Worm (Caenorhabditis elegans): Measurements from ENCODE around the gene F44E5.17.
A peak's percentile ranks its signal among the peaks of the same experiment; 100 is the strongest.

F44E5.17 gene

DNA sequence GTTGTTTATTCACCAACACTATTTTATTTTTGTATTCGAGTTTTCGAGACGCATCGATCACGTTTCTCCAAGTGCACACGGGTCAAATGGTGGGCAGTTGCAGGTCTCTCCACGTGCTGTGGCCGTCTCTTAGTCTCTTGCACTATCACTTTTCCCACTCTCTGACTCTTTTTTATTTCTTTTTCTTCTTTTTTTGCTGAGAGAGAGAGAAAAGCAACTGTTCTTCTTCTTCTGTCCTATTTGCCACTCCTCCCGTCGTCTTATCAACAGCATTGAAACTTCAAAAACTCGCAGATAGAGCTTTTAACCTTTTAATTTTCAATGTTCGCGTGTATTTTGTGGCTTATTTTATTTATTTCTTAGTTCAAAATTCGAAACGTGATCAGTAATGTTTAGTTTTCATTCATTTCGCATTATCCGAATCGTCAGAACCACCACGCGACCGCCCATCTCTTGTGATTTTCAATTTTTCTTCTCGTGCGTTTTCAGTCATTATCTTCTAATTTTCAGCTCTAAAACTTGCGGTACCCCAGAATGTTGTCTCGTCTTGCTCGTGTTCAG lies 19.8 kb downstream of the F44E5.17 start, which contains the start of gene alh-8:
TSS of gene alh-8 (plus strand) at position 511 of the 561 bp plus-strand sequence.
- no peak for TF ChIP-seq flt-1 (GFP tag; IDR thresholded peaks at IDR 0.05)
- TF ChIP-seq ztf-23 (GFP tag; IDR thresholded peaks at IDR 0.05): no peak
- no peak for TF ChIP-seq med-1 (GFP tag; optimal IDR thresholded peaks at IDR 0.05; ENCODE audit: insufficient read depth)
- no peak for TF ChIP-seq tab-1 (GFP tag; IDR thresholded peaks at IDR 0.05)
- no peak for TF ChIP-seq ref-1 (GFP tag; conservative IDR thresholded peaks at IDR 0.05)
- no peak for TF ChIP-seq klf-2 (GFP tag; conservative IDR thresholded peaks at IDR 0.05)
- TF ChIP-seq T22C8.4 (GFP tag; IDR thresholded peaks at IDR 0.05): no peak
- TF ChIP-seq cog-1 (tag; optimal IDR thresholded peaks at IDR 0.05): no peak
- no peak for TF ChIP-seq ztf-29 (GFP tag; IDR thresholded peaks at IDR 0.05)

DNA sequence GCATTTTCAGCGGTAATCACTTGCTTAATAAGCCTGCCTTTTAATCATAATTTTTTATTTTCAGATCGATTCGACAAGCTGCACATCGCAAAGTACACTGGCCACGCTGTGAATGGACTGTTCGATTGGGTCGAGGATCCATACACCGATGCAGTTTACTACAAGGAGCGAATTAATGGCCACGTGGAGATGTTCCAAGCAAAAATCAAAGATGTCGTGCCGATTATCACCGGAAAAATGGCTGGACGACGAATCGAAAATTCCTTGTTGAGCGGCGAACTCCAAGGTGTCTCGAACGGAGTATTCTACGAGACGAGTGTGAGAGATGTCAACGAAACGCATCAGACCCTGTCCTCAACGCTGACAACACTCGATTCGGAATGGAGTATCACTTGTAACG lies 21.0 kb downstream of the F44E5.17 start:
- no peak for TF ChIP-seq klf-2 (GFP tag; conservative IDR thresholded peaks at IDR 0.05)
- TF ChIP-seq ztf-29 (GFP tag; IDR thresholded peaks at IDR 0.05): no peak
- no peak for TF ChIP-seq med-1 (GFP tag; optimal IDR thresholded peaks at IDR 0.05; ENCODE audit: insufficient read depth)
- no peak for TF ChIP-seq ref-1 (GFP tag; conservative IDR thresholded peaks at IDR 0.05)

DNA sequence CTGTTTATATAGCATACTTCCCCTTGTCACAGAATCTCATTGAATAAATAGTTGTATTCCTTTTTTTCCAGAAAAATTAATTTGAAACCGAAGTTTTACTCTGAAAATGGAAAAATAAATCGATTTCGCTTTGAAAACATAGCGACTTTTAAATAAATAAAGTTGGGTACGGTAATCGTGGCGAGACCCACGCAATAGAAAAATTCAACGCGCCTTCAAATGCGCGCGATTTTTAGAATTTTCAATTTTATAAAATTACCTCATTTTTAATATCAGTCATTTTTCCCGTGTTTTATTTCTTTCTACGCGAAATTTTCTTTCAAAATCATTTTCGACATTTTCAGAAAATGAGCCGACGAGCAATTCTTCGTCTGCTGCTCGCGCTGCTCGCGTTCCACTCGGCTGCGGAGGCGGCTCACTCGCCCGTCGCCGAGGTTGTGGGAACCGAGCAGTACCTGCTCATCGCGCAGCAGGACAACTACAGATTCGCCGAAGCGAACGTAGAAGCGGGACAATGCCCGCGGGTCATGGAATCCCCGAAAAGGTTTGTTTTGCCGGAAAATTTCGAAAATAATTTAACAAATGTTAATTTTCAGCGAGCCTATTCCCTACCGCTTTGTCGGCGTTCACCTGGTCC lies 21.8 kb downstream of the F44E5.17 start, which contains the start of gene F13D12.5:
TSS of gene F13D12.5 (plus strand) at position 345 of the 637 bp plus-strand sequence.
- TF ChIP-seq tab-1 (GFP tag; IDR thresholded peaks at IDR 0.05): no peak
- no peak for TF ChIP-seq T22C8.4 (GFP tag; IDR thresholded peaks at IDR 0.05)

DNA sequence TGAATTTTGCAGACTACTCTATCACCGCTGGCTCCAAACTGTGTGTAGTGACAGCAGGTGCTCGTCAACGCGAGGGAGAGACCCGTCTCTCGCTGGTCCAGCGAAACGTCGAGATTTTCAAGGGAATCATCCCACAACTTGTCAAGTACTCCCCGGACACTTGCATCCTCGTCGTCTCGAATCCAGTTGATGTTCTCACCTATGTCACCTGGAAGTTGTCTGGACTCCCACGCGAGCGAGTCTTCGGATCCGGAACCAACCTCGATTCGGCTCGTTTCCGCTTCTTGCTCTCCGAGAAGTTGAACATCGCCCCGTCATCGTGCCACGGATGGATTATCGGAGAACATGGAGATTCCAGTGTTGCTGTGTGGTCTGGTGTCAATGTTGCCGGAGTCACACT lies 22.8 kb downstream of the F44E5.17 start:
- TF ChIP-seq T22C8.4 (GFP tag; IDR thresholded peaks at IDR 0.05) (no peak), cog-1 (tag; optimal IDR thresholded peaks at IDR 0.05) (no peak)

DNA sequence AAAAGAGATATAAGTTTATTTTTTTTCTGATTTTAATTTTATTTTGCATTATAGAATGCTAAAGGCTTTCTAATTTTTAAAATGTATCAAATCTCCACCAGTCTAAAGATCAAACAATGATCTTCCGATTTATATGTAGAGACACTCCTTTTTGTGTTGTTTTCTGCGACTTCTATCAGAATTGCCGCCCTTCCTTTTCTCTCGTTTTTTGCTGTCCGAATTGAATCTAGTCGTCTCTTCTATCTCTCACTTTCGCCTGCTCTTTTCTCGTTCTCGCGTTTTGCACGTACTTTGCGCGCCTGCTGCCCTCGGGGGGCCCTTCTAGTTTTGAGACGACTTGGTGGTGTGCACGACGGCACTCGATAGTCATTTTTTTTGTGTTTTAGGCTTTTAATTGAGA lies 24.0 kb downstream of the F44E5.17 start:
- TF ChIP-seq med-1 (GFP tag; optimal IDR thresholded peaks at IDR 0.05; ENCODE audit: insufficient read depth) (no peak), ztf-23 (GFP tag; IDR thresholded peaks at IDR 0.05) (no peak), ref-1 (GFP tag; conservative IDR thresholded peaks at IDR 0.05) (no peak), cog-1 (tag; optimal IDR thresholded peaks at IDR 0.05) (no peak), klf-2 (GFP tag; conservative IDR thresholded peaks at IDR 0.05) (no peak), ztf-29 (GFP tag; IDR thresholded peaks at IDR 0.05) (no peak), tab-1 (GFP tag; IDR thresholded peaks at IDR 0.05) (no peak), flt-1 (GFP tag; IDR thresholded peaks at IDR 0.05) (no peak), T22C8.4 (GFP tag; IDR thresholded peaks at IDR 0.05) (no peak)

DNA sequence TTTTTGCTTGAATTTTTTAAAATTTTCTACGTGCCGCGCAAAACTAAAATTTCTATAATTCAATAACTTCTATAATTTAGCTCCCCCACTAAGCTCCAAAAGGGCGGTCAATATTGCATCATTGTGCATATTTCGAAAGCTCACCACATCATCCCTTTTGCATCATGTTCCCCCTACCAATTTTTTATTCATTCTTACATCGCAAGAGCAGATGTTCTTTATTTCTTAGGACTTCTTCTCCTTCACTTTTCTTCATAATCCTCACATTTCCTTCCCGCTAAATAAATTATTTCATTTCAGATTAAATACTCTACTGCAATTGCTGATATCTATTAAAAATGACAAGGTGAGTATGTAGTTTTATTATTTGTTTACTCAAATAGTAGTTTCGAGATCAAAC lies 24.5 kb downstream of the F44E5.17 start, which contains the start of gene ldh-1:
TSS of gene ldh-1 (plus strand) at position 301 of the 400 bp plus-strand sequence.
- no peak for TF ChIP-seq ztf-29 (GFP tag; IDR thresholded peaks at IDR 0.05)
- TF ChIP-seq cog-1 (tag; optimal IDR thresholded peaks at IDR 0.05): no peak

DNA sequence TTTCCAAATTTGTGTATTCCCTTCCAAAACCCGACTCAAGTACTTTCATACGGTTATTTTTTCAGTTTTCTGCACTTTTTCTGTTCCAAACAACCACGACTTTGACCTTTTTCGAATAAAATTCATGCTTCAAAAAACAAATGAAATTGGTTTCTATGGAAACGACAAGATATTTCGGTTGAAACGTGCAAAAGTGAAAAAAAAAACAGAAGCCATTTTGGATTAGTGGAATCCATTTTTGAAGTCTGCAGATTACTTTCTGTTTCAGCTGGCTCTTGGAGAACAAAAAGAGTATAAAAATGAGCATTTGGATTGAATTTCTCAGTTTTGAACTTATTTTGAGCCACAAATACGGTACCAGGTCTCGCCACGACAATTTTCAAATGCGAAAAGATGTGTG lies 26.2 kb downstream of the F44E5.17 start:
- no peak for TF ChIP-seq flt-1 (GFP tag; IDR thresholded peaks at IDR 0.05)
- no peak for TF ChIP-seq med-1 (GFP tag; optimal IDR thresholded peaks at IDR 0.05; ENCODE audit: insufficient read depth)
- no peak for TF ChIP-seq ztf-23 (GFP tag; IDR thresholded peaks at IDR 0.05)
- no peak for TF ChIP-seq T22C8.4 (GFP tag; IDR thresholded peaks at IDR 0.05)
- no peak for TF ChIP-seq ztf-29 (GFP tag; IDR thresholded peaks at IDR 0.05)
- no peak for TF ChIP-seq ref-1 (GFP tag; conservative IDR thresholded peaks at IDR 0.05)
- TF ChIP-seq tab-1 (GFP tag; IDR thresholded peaks at IDR 0.05): no peak
- TF ChIP-seq cog-1 (tag; optimal IDR thresholded peaks at IDR 0.05): no peak
- TF ChIP-seq klf-2 (GFP tag; conservative IDR thresholded peaks at IDR 0.05): no peak

DNA sequence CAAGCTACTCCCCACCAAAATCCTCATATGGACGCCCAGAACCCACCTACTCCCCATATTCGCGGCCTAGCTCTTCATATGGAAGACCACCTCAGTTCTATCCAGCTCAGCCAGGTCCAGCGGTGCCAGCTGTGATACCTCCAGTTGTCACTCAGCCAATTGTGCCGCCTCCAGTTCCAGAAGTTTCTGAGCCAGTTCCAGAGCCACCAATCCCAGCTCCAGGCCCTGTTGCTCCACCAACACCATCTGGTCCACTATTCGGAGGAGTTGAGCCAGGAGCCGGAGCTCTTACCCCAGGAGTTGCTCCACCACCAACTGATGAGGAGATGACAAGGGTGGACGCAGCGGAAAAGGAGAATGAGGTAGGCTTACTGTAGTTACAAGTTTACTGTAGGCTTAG lies 26.8 kb downstream of the F44E5.17 start:
- TF ChIP-seq tab-1 (GFP tag; IDR thresholded peaks at IDR 0.05) (0 out of 2 replicates have a peak, but pooled peaks have one; percentile 24), med-1 (GFP tag; optimal IDR thresholded peaks at IDR 0.05; ENCODE audit: insufficient read depth) (no peak)

DNA sequence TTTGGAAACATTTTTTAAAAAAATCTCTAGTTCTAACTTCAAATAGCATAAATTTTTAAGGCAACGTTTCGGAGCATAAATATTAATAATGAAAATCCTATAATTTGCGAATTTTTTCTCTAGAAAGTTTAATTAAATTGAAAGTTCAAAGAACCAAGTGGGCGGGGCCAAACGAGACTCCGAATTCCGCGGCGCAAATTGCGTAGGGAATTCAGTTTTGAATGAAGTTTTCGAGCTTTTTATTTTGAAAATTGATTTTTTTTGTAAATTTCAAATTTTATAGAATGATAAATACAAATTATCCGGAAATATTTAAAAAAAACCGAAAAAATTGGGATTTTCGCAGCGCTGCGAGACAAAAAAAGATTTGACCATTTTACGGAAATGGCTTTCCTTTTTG lies 27.6 kb downstream of the F44E5.17 start:
- no peak for TF ChIP-seq ztf-23 (GFP tag; IDR thresholded peaks at IDR 0.05)
- no peak for TF ChIP-seq med-1 (GFP tag; optimal IDR thresholded peaks at IDR 0.05; ENCODE audit: insufficient read depth)
- no peak for TF ChIP-seq ref-1 (GFP tag; conservative IDR thresholded peaks at IDR 0.05)
- TF ChIP-seq tab-1 (GFP tag; IDR thresholded peaks at IDR 0.05): no peak
- no peak for TF ChIP-seq cog-1 (tag; optimal IDR thresholded peaks at IDR 0.05)

DNA sequence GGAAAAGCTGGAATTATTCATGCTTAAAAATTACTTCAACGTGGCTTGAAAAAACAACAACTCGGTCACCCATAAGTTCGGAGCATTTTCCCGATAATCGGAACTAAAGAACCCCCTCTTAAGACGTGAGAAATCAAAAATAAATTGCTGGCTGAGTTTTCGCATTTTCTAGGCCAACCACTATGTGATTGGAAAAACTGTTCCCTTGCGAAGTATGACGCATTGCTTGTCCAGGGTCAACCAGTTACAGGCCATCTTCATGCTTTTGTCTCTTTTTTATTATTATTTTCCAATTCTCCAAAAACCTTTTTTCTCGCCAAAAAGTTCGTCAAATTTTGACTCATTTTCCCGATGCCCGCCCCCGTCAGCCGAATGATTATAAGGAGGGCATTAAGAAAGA lies 28.3 kb downstream of the F44E5.17 start, which contains the start of gene F13D12.3:
TSS of gene F13D12.3 (plus strand) at position 301 of the 400 bp plus-strand sequence.
- TF ChIP-seq T22C8.4 (GFP tag; IDR thresholded peaks at IDR 0.05) (no peak), med-1 (GFP tag; optimal IDR thresholded peaks at IDR 0.05; ENCODE audit: insufficient read depth) (no peak), ref-1 (GFP tag; conservative IDR thresholded peaks at IDR 0.05) (no peak), klf-2 (GFP tag; conservative IDR thresholded peaks at IDR 0.05) (no peak), tab-1 (GFP tag; IDR thresholded peaks at IDR 0.05) (no peak), ztf-29 (GFP tag; IDR thresholded peaks at IDR 0.05) (no peak), ztf-23 (GFP tag; IDR thresholded peaks at IDR 0.05) (no peak), cog-1 (tag; optimal IDR thresholded peaks at IDR 0.05) (no peak), flt-1 (GFP tag; IDR thresholded peaks at IDR 0.05) (no peak)

DNA sequence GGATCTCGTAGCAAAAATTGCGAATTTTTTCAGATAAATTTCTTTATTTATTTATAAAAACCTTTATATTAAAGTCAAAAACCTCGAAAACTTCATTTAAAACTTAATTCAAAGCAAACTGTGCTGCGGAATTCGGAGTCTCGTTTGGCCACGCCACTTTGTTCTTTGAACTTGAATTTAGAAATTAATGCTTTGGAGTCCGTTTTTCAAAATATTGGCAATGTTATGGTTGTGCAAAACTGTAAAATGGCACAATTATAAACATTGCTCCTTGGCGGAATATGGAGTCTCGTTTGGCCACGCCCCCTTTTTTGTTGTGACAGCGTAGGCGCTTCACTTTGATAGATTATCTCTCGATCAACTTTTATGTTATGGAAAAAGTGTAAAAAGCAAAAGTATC lies 28.9 kb downstream of the F44E5.17 start:
- TF ChIP-seq flt-1 (GFP tag; IDR thresholded peaks at IDR 0.05) (no peak), ref-1 (GFP tag; conservative IDR thresholded peaks at IDR 0.05) (no peak), klf-2 (GFP tag; conservative IDR thresholded peaks at IDR 0.05) (no peak), ztf-29 (GFP tag; IDR thresholded peaks at IDR 0.05) (no peak)
